Fruit fly (Drosophila melanogaster) Kc167 (cell line): ENCODE measurements around the gene Cyp312a1.

Experiments used
- Myc ChIP-seq: fragments of >200 bp; optimal IDR thresholded peaks from 2 replicates; lab custom pipeline; 2017; ENCODE audit warnings: missing external identifiers
- Sin3A ChIP-seq: fragments of >200 bp; optimal IDR thresholded peaks from 2 replicates; lab custom pipeline; 2018; ENCODE audit warnings: missing external identifiers
- h ChIP-seq: fragments of >200 bp; optimal IDR thresholded peaks from 3 replicates; lab custom pipeline; 2018; ENCODE audit warnings: missing external identifiers
- insv ChIP-seq: fragments of >200 bp; optimal IDR thresholded peaks from 3 replicates; lab custom pipeline; 2018; ENCODE audit warnings: missing external identifiers
- psq ChIP-seq: fragments of >200 bp; optimal IDR thresholded peaks from 2 replicates; lab custom pipeline; 2017; ENCODE audit warnings: missing external identifiers

DNA sequence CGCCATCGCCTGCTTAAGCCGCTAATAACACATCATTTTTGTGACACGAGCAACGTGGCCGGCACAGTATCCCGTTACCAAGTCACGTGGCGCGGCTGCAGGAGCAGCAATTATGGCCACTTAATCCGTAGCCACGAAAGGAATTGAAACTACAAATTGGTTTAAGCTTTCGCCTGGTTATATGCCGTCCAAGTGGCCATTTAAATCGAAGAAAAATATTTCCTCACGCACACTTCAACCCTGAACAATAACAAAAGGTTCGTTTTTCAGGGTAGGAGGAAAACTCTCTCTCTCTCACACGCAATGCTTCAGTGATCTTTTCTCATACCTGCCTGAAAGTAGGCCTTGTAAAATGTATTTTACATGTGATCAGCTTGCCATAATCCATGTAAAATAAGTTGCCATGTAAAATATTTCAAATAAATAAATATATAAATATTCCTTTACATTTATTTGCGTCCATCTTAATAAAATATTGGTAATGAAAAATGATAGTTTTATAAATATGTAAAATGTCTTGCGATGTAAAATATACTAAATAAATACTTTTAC is 34.6 kb upstream of the Cyp312a1 start:
- TF ChIP-seq psq (no peak), h (lab: Kevin White, UChicago) (no peak), Myc (lab: Kevin White, UChicago) (no peak), insv (no peak), Sin3A (lab: Kevin White, UChicago) (no peak)
